Fruit fly (Drosophila melanogaster): ENCODE results near the gene CG12011.

The CG12011 gene

dm6 chr3L:1644920-1645567 is 49.4 kb upstream of the CG12011 start, which contains the start of the genes alphaCOP and CG13919 (continued):
- TF ChIP-seq CG12659 (GFP tag; optimal IDR thresholded peaks at IDR 0.05) (peak; percentile 98), hbn (GFP tag; IDR thresholded peaks at IDR 0.05; ENCODE audit: partially characterized antibody) (0 out of 2 replicates have a peak, but pooled peaks have one; percentile 18), sc (optimal IDR thresholded peaks at IDR 0.05) (no peak), sc (GFP tag; optimal IDR thresholded peaks at IDR 0.05) (peak; percentile 95), CG11093 (GFP tag; IDR thresholded peaks at IDR 0.05) (peak; percentile 97), phol (tag; optimal IDR thresholded peaks at IDR 0.05) (peak; percentile 93), dimm (GFP tag; IDR thresholded peaks at IDR 0.05) (peak; percentile 95), kah (GFP tag; optimal IDR thresholded peaks at IDR 0.05) (peak; percentile 83), sob (GFP tag; IDR thresholded peaks at IDR 0.05) (peak; percentile 97), fd102C (GFP tag; optimal IDR thresholded peaks at IDR 0.05) (peak; percentile 80), Drgx (GFP tag; IDR thresholded peaks at IDR 0.05) (peak; percentile 96), nom (GFP tag; optimal IDR thresholded peaks at IDR 0.05) (peak; percentile 92), nerfin-1 (tag; optimal IDR thresholded peaks at IDR 0.05) (peak; percentile 93), bbx (GFP tag; IDR thresholded peaks at IDR 0.05; ENCODE audit: partially characterized antibody) (no peak), Max (GFP tag; optimal IDR thresholded peaks at IDR 0.05) (peak; percentile 93), Camta (GFP tag; optimal IDR thresholded peaks at IDR 0.05) (peak; percentile 93), Ets97D (GFP tag; optimal IDR thresholded peaks at IDR 0.05) (peak; percentile 90), lab (GFP tag; optimal IDR thresholded peaks at IDR 0.05) (peak; percentile 95), unpg (GFP tag; optimal IDR thresholded peaks at IDR 0.05) (peak; percentile 98), CG13296 (GFP tag; optimal IDR thresholded peaks at IDR 0.05) (peak; percentile 93), fru (optimal IDR thresholded peaks at IDR 0.05) (no peak), CG2889 (GFP tag; IDR thresholded peaks at IDR 0.05) (peak; percentile 98), CG2202 (tag; optimal IDR thresholded peaks at IDR 0.05) (peak; percentile 95), CG15696 (tag; optimal IDR thresholded peaks at IDR 0.05) (peak; percentile 85), CG10431 (GFP tag; optimal IDR thresholded peaks at IDR 0.05) (peak; percentile 83), Dfd (GFP tag; optimal IDR thresholded peaks at IDR 0.05) (no peak), ems (GFP tag; optimal IDR thresholded peaks at IDR 0.05) (peak; percentile 96), CG4730 (GFP tag; IDR thresholded peaks at IDR 0.05) (peak; percentile 96), luna (GFP tag; optimal IDR thresholded peaks at IDR 0.05) (peak; percentile 72), Asciz (GFP tag; optimal IDR thresholded peaks at IDR 0.05) (no peak), CG8388 (GFP tag; optimal IDR thresholded peaks at IDR 0.05) (peak; percentile 100), yki (optimal IDR thresholded peaks at IDR 0.05) (no peak), CG3838 (GFP tag; optimal IDR thresholded peaks at IDR 0.05) (peak; percentile 89), CG5180 (GFP tag; optimal IDR thresholded peaks at IDR 0.05) (peak; percentile 71), CG4282 (GFP tag; optimal IDR thresholded peaks at IDR 0.05) (peak; percentile 56), Abd-B (GFP tag; optimal IDR thresholded peaks at IDR 0.05) (peak; percentile 97), CG9876 (GFP tag; optimal IDR thresholded peaks at IDR 0.05) (peak; percentile 59), lmd (GFP tag; IDR thresholded peaks at IDR 0.05) (peak; percentile 97), fu2 (GFP tag; optimal IDR thresholded peaks at IDR 0.05) (peak; percentile 84), stwl (tag; optimal IDR thresholded peaks at IDR 0.05) (peak; percentile 83), CG17385 (GFP tag; optimal IDR thresholded peaks at IDR 0.05) (peak; percentile 99), CG14050 (GFP tag; IDR thresholded peaks at IDR 0.05) (peak; percentile 97), cwo (GFP tag; optimal IDR thresholded peaks at IDR 0.05) (peak; percentile 88), tna (GFP tag; IDR thresholded peaks at IDR 0.05; ENCODE audit: partially characterized antibody) (no peak), Meics (GFP tag; optimal IDR thresholded peaks at IDR 0.05) (peak; percentile 94), lbe (GFP tag; optimal IDR thresholded peaks at IDR 0.05) (peak; percentile 96), hb (GFP tag; IDR thresholded peaks at IDR 0.05; ENCODE audit: partially characterized antibody) (no peak), CG31224 (GFP tag; IDR thresholded peaks at IDR 0.05) (peak; percentile 94), NfI (GFP tag; optimal IDR thresholded peaks at IDR 0.05) (peak; percentile 96)
